Worm (Caenorhabditis elegans) whole organism, L4/young adult: ENCODE data around the gene ZC239.15.

Experiments used
- dao-5 ChIP-seq: sonication (generic microtip); optimal IDR thresholded peaks from 2 replicates; lab custom pipeline; 2016; ENCODE audit warnings: missing genotype, missing genetic modification characterization, moderate library complexity, missing compliant biosample characterization
- him-1 ChIP-seq: sonication (generic microtip); optimal IDR thresholded peaks from 2 replicates; lab custom pipeline; 2016; ENCODE audit warnings: missing genotype, missing genetic modification reagents, missing genetic modification characterization, missing compliant biosample characterization

DNA sequence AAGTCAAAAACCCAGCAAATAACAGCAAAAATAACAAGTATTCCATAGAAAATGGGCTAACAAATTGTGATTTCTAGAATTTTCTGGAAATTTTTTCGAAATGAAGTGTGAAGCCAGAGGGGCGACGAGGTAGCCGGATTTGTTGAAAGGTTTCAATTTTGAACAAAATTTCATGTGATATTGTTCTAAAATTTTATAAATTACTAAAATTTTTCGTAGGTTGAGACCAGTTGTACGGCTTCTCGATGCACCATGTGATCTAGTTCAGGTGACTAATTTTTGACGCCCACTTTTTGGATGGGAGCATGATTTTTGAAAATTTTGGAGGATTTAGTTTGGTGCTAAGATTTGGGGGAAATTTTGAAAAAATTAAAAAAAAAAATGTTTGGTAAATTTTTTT lies 34.7 kb upstream of the ZC239.15 start, which contains the start of gene gcy-19:
- no peak for TF ChIP-seq him-1 (tag; lab: Kevin White, UChicago)
- no peak for TF ChIP-seq dao-5
